Worm (Caenorhabditis elegans) whole organism, dauer: ENCODE results near the gene gyf-1.

Source experiments
- unc-62 ChIP-seq: sonication (generic microtip); optimal IDR thresholded peaks from 2 replicates; lab custom pipeline; 2017; ENCODE audit warnings: missing biosample characterization, missing genetic modification reagents, missing genetic modification characterization

gyf-1 gene

DNA sequence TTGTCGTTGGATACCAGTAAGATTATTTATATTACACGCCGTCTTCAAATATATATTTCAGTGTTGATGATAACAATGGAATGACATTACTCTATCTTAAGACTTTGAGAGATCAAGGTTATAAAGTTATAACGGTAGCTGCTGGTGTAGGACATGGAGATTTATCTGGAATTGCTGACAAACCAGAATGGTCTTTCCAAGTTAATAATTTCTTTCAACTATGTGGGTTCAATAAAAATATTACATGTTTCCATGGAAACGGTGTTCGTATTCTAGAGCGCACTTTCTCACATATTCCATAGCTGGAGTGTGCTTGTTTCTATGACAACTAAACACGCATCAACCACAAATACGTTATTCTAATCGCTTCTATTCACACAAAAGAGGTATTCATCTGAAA, 4.3 kb upstream of the gyf-1 start, which contains the start of gene ift-74:
TSS of gene ift-74 (plus strand) at position 301 of the 400 bp plus-strand sequence.
- TF ChIP-seq unc-62 = no peak

DNA sequence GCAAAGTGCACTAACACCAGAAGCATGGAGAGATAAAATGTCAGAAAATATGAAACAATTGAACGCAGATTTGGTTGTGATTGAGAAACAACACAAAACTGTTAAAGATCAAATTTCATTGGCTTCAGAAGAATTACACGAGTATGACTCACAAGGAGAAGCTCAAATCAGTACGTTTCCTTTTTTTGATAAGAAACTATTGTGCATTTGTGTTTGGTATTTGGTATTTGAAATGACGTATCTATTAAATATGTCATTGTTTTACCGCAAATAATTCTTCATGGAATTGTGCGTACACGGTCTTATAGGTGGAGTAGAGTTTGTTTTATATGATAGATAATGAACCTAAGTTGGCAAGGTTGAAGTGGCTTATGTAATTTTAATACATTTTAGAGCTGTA, 2.6 kb upstream of the gyf-1 start:
- TF ChIP-seq unc-62 = no peak

DNA sequence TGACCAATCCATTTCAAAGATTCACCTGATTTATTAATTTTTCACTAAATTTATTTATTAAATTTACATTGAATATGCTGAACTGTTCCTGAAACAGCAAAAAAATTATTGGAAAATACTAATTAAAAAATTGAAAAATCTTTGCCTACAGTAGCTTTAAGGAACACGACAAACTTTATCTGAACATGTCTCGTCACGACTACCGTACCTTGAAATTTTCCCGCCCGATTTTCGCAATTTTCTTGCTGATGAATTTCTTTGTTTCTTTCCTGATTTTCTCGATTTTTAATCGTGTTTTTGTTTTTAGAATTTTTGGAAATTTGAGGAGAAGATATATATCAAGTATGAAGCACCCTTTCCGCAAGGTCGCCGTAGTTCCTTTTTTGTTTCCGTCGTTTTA, 1.1 kb upstream of the gyf-1 start:
- TF ChIP-seq unc-62 = no peak

DNA sequence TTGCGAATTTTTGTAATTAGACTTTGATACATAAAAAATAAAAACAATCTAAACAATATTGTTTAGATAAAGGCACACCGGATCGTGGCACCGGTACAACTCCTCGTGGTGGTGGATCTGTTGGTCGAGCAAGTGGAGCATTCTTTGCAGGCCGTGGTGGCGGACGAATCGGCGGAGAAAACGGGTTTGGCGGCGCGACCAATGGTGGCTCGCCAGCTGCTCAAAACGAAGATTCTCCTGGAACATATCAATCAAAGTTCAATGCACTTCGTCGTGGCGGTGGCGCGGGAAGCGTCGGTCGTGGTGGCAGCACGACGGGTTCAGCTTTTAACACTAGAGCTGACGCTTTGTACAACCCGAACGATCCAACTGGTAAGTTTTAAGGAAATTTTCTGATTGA, 1.9 kb downstream of the gyf-1 start:
- no peak for TF ChIP-seq unc-62

DNA sequence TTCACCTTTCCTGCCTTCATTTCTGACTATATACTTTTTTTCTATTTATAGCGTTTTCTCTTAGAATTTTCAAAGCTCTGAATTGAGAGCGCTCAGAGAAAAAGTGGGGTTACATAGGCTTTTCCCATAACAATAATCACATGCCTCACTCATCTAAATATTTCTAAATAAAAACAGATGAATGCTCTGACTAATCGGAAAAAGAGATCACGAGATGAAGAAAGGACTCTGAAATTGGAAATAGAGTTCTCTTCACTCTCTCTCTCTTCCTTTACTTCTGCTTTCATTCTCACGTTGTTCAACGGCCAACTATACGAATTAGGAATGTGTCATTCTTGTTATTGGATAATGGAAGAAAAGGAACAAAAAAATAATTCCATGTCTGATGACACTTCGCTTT, 5.1 kb downstream of the gyf-1 start:
- TF ChIP-seq unc-62 = no peak

DNA sequence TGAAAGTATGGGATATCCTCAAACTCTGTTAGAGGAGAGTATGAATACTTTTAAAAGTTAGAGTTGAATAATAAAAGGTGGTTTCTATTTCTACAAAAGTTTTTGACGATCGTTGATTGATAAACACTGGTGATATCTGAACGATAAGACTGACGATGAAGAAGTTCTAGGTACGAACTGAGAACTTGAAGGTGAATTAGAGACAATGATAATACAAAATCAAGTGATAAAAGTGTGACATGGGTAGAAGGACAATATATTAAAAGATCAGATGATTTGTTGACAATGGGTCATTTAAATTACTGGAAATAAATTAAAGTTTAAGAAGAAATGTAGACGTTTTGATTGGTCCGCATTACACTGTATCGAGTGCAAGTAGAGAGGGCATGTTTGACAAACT, 11.4 kb downstream of the gyf-1 start, which contains the start of gene C18H9.5:
TSS of gene C18H9.5 (minus strand) at position 179 of the 400 bp plus-strand sequence.
- no peak for TF ChIP-seq unc-62

DNA sequence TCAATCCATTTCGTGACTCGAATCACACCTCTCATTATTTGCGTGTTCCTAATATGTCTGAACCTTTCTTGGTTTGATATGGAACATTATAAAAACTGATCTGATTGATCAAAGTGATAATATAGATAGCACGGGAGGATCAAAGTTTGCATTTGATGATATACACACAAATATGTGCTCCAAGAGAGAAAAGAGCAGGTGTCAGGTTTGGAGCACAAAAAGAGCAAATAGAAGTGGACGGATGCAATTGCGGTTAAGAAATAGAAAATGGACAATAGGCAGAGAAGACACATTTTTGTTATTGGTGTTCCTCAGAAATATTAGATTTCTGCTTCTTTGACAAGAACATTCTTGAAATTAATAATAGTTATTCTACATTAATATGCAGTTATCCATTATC, 14.7 kb downstream of the gyf-1 start, which contains the start of gene C18H9.1:
TSS of gene C18H9.1 (plus strand) at position 301 of the 400 bp plus-strand sequence.
- no peak for TF ChIP-seq unc-62

DNA sequence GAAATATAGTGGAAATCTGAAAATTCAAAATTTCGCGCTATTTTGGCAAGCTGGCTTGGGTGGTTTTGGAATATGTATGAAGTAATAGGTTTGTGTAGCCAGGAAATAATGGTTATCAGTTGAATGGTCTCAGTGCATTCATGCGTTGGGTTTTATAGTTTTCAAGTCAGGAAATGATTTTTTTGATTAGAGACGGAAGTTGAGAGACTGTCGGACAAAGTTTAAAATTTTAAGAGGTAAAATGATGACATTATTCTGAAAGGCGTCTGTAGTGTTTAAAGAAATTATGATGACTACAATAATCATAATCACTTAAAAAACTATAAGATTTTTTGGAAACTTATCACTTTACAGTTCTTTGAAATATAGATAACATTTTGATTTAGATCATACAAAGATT, 17.5 kb downstream of the gyf-1 start, which contains the start of gene C18H9.6:
TSS of gene C18H9.6 (minus strand) at position 129 of the 400 bp plus-strand sequence.
- no peak for TF ChIP-seq unc-62

DNA sequence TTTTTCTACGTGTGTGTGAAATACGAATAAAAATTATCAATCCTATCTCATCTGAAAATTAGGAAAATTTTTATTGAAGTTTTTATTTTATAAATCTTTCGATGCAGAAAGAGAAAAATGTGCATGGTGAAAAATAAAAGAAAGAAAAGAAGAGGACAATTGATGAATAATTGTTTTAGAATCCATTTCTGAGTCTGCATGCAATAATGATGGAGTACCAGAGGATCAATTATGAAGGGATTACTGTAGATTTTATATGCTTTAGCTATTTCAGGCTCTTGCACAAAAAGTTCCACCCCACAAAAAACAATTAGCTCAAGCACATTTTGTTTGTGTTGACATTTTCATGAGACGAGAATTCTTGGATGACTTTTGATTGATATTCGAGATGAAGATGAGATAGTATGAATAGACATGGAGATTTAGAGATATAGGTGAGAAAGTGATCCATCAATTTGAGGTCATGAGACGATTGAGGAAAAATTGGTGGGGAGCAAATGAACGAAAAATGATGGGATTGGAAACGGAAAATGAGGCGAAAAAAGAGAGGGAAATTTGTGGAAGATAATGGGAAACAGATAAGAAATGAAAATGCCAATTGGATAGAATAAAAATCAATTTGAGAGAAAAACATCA, 21.7 kb downstream of the gyf-1 start, which contains the start of gene rpy-1:
TSS of gene rpy-1 (minus strand) at position 51 of the 636 bp plus-strand sequence.
- TF ChIP-seq unc-62 = no peak

DNA sequence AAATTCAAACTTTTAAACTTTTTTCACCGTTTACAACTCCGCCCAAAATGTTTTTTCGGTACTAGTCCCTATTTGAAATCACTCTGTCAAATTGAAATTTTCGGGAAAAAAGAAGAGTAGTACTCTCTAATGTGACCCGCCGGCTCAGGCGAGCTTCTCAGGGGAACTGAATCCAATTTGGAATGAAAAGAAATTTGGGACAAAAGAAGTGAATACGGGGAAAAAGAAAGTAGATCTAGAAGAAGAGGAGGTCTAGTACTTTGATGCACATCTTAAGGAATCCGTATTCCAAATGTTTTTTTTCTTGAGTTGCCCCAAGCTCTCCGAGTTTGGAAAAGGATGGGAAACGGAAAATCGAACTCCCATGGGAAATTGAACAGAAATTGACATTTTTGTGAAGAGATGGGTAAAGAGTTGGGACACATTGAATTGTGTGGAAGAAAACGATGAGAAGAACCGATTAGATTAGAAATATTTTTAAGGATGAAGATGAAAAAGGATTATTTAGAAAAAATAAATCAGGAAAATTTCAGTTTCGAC, 22.6 kb downstream of the gyf-1 start:
- no peak for TF ChIP-seq unc-62

DNA sequence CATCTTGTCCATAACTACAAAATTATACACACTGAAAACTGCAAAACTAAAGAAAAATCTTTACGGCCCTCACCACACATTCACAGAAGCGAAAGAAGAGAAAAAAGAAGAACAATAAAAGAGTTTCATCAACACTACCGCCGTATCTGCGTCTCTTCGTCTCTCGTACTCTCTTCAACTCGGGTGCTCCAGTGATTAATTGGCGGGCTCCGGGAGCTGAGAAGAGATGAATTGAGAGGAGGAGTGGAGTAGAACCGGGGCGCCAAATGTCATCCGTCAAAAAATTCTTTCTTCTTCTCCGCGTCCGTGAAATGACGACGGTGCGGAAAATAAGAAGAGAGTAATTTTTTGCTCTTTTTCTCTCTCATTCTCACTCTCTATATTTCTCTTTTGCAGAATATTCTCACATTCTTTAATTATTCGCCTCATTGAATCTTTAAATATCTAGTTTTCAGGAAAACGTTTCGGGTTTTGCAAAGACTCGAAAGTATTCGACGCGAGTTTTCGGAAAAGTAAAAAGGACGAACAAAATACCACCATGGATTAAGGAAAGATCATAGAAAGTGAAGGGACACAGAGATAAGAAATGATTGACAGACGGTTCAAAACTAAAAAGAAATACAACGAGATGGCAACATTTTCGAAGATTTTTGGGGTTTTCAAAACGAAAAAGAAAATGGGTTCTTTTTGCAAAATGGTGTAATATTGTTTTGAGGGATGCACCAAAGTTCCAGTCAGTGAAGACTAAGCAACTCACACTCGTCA, 23.6 kb downstream of the gyf-1 start:
- TF ChIP-seq unc-62 = no peak

DNA sequence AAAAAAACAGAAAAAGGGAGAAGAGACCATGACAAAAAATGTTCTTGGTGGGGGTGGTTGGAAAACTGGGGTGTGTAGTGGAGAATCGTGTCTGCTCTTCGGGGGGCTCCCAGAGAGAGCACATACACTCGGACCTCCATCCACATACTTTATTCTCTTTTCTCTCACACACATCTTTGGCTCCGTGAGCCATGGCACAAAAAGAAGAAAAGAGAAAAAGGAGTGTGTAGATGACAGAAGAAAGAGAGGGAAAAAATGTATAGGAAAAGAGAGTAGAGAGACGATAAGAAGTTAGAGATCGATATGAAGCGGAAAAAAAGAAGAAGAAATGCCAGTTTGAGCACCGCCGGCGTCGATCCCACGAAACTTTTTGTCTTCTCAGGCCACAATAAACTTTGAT, 24.9 kb downstream of the gyf-1 start:
- no peak for TF ChIP-seq unc-62

DNA sequence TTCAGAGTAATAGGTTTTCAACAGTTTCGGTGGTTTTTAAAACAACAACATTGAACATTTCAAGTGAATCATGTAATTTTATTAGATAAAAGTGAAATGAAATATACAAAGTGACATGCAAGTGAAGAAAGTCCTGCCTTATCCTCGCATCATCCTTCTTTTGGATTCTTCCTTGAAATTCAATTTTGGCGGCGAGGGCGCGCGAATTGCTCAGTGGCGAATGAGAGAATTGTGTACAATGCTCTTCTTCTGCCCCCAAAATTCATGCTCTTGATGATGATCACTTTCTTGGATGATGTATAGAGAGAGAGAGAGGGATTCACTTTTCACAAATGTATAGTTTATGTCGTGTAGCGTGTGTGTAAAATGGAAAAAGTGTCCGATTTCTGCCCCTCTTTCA, 25.6 kb downstream of the gyf-1 start:
- no peak for TF ChIP-seq unc-62

DNA sequence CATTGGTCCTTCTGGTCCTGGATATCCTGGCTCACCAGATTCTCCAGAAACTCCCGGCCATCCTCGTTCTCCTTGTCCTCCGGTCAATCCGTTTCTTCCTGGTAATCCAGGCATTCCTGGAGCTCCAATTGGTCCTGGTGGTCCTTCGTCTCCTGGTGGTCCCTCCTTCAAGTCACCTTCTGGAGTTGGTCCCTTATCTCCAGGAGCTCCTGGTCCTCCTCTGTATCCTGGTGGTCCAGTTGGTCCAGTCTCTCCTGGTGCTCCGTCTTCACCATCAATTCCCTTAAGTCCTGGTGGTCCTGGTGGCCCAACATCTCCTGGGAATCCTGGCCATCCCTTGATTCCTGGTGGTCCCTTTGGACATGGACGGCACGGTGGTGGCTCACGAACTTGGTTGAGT, 26.6 kb downstream of the gyf-1 start:
- TF ChIP-seq unc-62 = no peak

DNA sequence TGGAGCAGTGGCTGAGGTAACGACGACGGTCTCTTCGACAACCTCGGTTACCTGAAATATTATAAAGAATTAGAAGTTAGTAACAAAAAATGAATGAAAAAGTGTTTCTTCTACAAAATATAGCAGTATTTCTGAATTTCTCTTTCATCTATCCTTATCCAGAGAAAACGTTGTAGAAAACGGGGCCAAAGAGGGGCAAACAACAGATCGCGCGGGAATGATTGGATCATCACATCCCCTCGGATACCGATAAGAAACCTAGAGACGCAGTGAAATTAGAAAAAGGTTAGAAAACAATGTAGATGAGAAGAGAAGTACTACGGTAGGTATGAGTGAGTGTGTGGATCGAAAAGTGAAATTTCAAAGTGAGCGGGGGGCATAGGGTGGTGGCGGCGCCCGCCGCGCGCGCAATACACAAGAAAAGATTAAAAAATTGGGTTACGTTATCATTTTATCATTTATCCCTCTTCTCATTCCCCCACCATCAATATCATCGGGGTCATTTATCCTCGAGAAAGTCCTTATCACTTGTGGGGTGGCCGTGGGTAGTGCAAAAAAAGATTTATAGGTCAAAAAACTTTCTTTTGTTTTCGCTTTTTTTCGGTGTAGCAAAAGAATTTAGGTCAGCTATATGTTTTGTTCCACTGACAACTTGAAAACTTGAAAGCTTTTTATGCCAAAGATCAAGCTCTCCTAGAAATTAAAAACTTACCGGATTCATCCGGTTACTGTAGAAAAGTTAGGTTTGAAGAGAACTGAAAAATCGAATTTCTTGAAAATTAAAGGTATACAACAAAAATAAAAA, 28.3 kb downstream of the gyf-1 start, which contains the start of the genes dpy-10 and T14B4.19:
TSS of gene dpy-10 (minus strand) at position 51 of the 805 bp plus-strand sequence.
TSS of gene T14B4.19 (minus strand) at position 755 of the 805 bp plus-strand sequence.
- no peak for TF ChIP-seq unc-62

DNA sequence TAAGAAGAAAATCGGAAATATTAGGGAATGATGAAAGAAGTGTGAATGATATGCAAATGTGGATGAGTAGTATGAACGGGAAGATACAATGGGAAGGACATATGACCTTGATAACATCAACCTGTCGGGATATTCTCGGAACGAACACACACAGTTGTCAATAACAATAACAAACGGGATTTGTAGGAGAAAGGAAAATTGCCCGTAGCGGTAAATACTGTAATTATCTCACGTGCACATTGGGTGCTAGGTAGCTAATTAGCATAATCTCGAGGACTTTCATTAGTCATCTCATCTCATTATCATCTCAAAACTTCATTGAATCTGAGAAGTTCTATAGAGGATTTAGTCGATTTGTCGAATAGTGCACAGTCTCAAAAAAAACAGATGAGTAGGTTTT, 29.0 kb downstream of the gyf-1 start:
- no peak for TF ChIP-seq unc-62
